Worm (Caenorhabditis elegans) whole organism, L4/young adult: ENCODE results near the gene C05G5.3.

Experiments used
- W03F9.2 ChIP-seq: fragments of 150-350 bp; optimal IDR thresholded peaks from 2 replicates; lab custom pipeline; 2014; ENCODE audit warnings: missing biosample characterization, missing genetic modification characterization
- him-1 ChIP-seq: sonication (generic microtip); optimal IDR thresholded peaks from 2 replicates; lab custom pipeline; 2016; ENCODE audit warnings: missing genotype, missing genetic modification reagents, missing genetic modification characterization, missing compliant biosample characterization

ce11 chrX:14780176-14780575, 28.4 kb upstream of the C05G5.3 start:
- TF ChIP-seq him-1 (tag; lab: Kevin White, UChicago) (no peak), W03F9.2 (tag; lab: Kevin White, UChicago) (no peak)
